Worm (Caenorhabditis elegans) whole organism, young adult: Measurements from ENCODE around the gene T20D3.6.

ENCODE experiments used
- B0035.1 ChIP-seq: sonication (generic microtip); optimal IDR thresholded peaks from 2 replicates; lab custom pipeline; 2016; ENCODE audit warnings: missing genetic modification characterization, mild to moderate bottlenecking, missing compliant biosample characterization, missing genotype, missing genetic modification reagents
- B0336.3 ChIP-seq: fragments of 200-800 bp; sonication (Bioruptor generic); IDR thresholded peaks from 2 replicates; pipeline ENCODE4 v1.3.6; 2022; ENCODE audit warnings: missing genetic modification characterization, missing compliant biosample characterization
- C06A6.2 ChIP-seq: fragments of 200-800 bp; sonication (Bioruptor generic); conservative IDR thresholded peaks from 2 replicates; pipeline ENCODE4 v1.3.6; 2022; ENCODE audit warnings: missing genetic modification characterization, missing compliant biosample characterization
- C17E4.6 ChIP-seq: fragments of 200-800 bp; sonication (Bioruptor generic); IDR thresholded peaks from 2 replicates; pipeline ENCODE4 v1.3.6; 2022; ENCODE audit warnings: missing genetic modification reagents, missing genetic modification characterization, missing compliant biosample characterization
- F10E7.11 ChIP-seq: sonication (generic microtip); optimal IDR thresholded peaks from 2 replicates; lab custom pipeline; 2017; ENCODE audit warnings: mild to moderate bottlenecking, missing genetic modification characterization, moderate library complexity, missing compliant biosample characterization
- F33H1.4 ChIP-seq: fragments of 200-800 bp; sonication (Bioruptor generic); IDR thresholded peaks from 2 replicates; pipeline ENCODE4 v1.3.6; 2022; ENCODE audit warnings: missing genetic modification reagents, missing genetic modification characterization, missing compliant biosample characterization
- F52B5.7 ChIP-seq: sonication (generic microtip); optimal IDR thresholded peaks from 2 replicates; lab custom pipeline; 2016; ENCODE audit warnings: mild to moderate bottlenecking, missing genetic modification characterization, missing compliant biosample characterization
- F57A8.1 ChIP-seq: fragments of 200-800 bp; sonication (Bioruptor generic); optimal IDR thresholded peaks from 2 replicates; lab custom pipeline; 2018; ENCODE audit warnings: mild to moderate bottlenecking, missing genetic modification characterization, moderate library complexity, missing compliant biosample characterization
- Y53G8AR.9 ChIP-seq: fragments of 200-800 bp; sonication (Bioruptor generic); conservative IDR thresholded peaks from 2 replicates; pipeline ENCODE4 v1.3.6; 2022; ENCODE audit warnings: missing genetic modification reagents, missing genetic modification characterization, missing compliant biosample characterization
- Y56A3A.18 ChIP-seq: fragments of 200-800 bp; sonication (Bioruptor generic); IDR thresholded peaks from 2 replicates; pipeline ENCODE4 v1.3.6; 2022; ENCODE audit warnings: missing genetic modification reagents, missing genetic modification characterization, missing compliant biosample characterization
- Y67H2A.10 ChIP-seq: fragments of 200-800 bp; sonication (Bioruptor generic); conservative IDR thresholded peaks from 2 replicates; pipeline ENCODE4 v1.3.6; 2022; ENCODE audit warnings: missing genetic modification reagents, missing genetic modification characterization, missing compliant biosample characterization
- Y95B8A.8 ChIP-seq: fragments of 200-800 bp; sonication (Bioruptor generic); IDR thresholded peaks from 2 replicates; pipeline ENCODE4 v1.3.6; 2022; ENCODE audit warnings: missing genetic modification reagents, missing genetic modification characterization, missing compliant biosample characterization
- ama-1 ChIP-seq, 3 experiments: fragments of 150-350 bp in 1 of 3; sonication (generic microtip) in 2 of 3; optimal IDR thresholded peaks; 2 replicates each; lab custom pipeline; 2014 to 2018; ENCODE audit warnings: missing biosample characterization in 2 of 3, missing genetic modification characterization in 2 of 3, missing genetic modification reagents in 2 of 3
- bed-2 ChIP-seq: fragments of 200-800 bp; sonication (Bioruptor generic); IDR thresholded peaks from 2 replicates; pipeline ENCODE4 v1.3.6; 2022; ENCODE audit warnings: missing genetic modification reagents, missing genetic modification characterization, missing compliant biosample characterization
- ceh-27 ChIP-seq: fragments of 200-800 bp; sonication (Bioruptor generic); optimal IDR thresholded peaks from 2 replicates; lab custom pipeline; 2018; ENCODE audit warnings: mild to moderate bottlenecking, missing genetic modification characterization, moderate library complexity, missing compliant biosample characterization
- ceh-58 ChIP-seq: fragments of 200-800 bp; sonication (Bioruptor generic); IDR thresholded peaks from 2 replicates; pipeline ENCODE4 v1.3.6; 2022; ENCODE audit warnings: missing genetic modification characterization, missing compliant biosample characterization
- ceh-79 ChIP-seq: sonication (generic microtip); optimal IDR thresholded peaks from 2 replicates; lab custom pipeline; 2017; ENCODE audit warnings: mild to moderate bottlenecking, missing genetic modification characterization, missing compliant biosample characterization
- chd-7 ChIP-seq: sonication (generic microtip); optimal IDR thresholded peaks from 2 replicates; lab custom pipeline; 2016; ENCODE audit warnings: mild to moderate bottlenecking, missing genetic modification characterization, moderate library complexity, missing compliant biosample characterization
- die-1 ChIP-seq: sonication (generic microtip); optimal IDR thresholded peaks from 2 replicates; lab custom pipeline; 2016; ENCODE audit warnings: missing genotype, mild to moderate bottlenecking, missing genetic modification characterization, missing compliant biosample characterization
- dox-1 ChIP-seq: fragments of 200-800 bp; sonication (Bioruptor generic); IDR thresholded peaks from 2 replicates; pipeline ENCODE4 v1.3.6; 2022; ENCODE audit warnings: missing genetic modification reagents, missing genetic modification characterization, missing compliant biosample characterization
- efl-1 ChIP-seq: fragments of 150-350 bp; optimal IDR thresholded peaks from 2 replicates; lab custom pipeline; 2014; ENCODE audit warnings: missing biosample characterization, missing genetic modification reagents, missing genetic modification characterization
- egl-44 ChIP-seq: fragments of 200-800 bp; sonication (Bioruptor generic); IDR thresholded peaks from 2 replicates; pipeline ENCODE4 v1.3.6; 2022; ENCODE audit warnings: missing genetic modification reagents, missing genetic modification characterization, missing compliant biosample characterization
- ekl-4 ChIP-seq: fragments of 200-800 bp; sonication (Bioruptor generic); IDR thresholded peaks from 2 replicates; pipeline ENCODE4 v1.3.6; 2022; ENCODE audit warnings: missing genetic modification reagents, missing genetic modification characterization, missing compliant biosample characterization
- hlh-26 ChIP-seq: fragments of 200-800 bp; sonication (Bioruptor generic); conservative IDR thresholded peaks from 2 replicates; pipeline ENCODE4 v1.3.6; 2022; ENCODE audit warnings: missing genetic modification reagents, missing genetic modification characterization, missing compliant biosample characterization
- hmg-1.2 ChIP-seq: fragments of 200-800 bp; sonication (Bioruptor generic); IDR thresholded peaks from 2 replicates; pipeline ENCODE4 v1.3.6; 2022; ENCODE audit warnings: missing genetic modification reagents, missing genetic modification characterization, missing compliant biosample characterization
- hrde-1 ChIP-seq: sonication (generic microtip); optimal IDR thresholded peaks from 2 replicates; lab custom pipeline; 2016; ENCODE audit warnings: missing genetic modification characterization, mild to moderate bottlenecking, missing compliant biosample characterization, moderate library complexity, missing genotype, missing genetic modification reagents, borderline replicate concordance
- lag-1 ChIP-seq: fragments of 200-800 bp; sonication (Bioruptor generic); IDR thresholded peaks from 2 replicates; pipeline ENCODE4 v1.3.6; 2022; ENCODE audit warnings: missing genetic modification reagents, missing genetic modification characterization, missing compliant biosample characterization
- let-526 ChIP-seq: fragments of 200-800 bp; sonication (Bioruptor generic); IDR thresholded peaks from 2 replicates; pipeline ENCODE4 v1.3.6; 2022; ENCODE audit warnings: missing genetic modification reagents, missing genetic modification characterization, missing compliant biosample characterization
- let-607 ChIP-seq, 2 experiments: fragments of 200-800 bp in 1 of 2; sonication (Bioruptor generic) in 1 of 2; sonication (generic microtip) in 1 of 2; optimal IDR thresholded peaks; 2 replicates each; lab custom pipeline; 2016 to 2018; ENCODE audit warnings: mild to moderate bottlenecking in 2 of 2, missing compliant biosample characterization in 2 of 2, missing genetic modification characterization in 2 of 2, moderate library complexity in 2 of 2, missing genotype in 1 of 2
- lin-35 ChIP-seq, 3 experiments: fragments of 150-350 bp in 2 of 3; sonication (generic microtip) in 1 of 3; optimal IDR thresholded peaks; 2 replicates each; lab custom pipeline; 2014 to 2018; ENCODE audit warnings: missing biosample characterization in 3 of 3, missing genetic modification characterization in 3 of 3, missing genetic modification reagents in 3 of 3
- lin-54 ChIP-seq: fragments of 200-800 bp; sonication (Bioruptor generic); optimal IDR thresholded peaks from 2 replicates; lab custom pipeline; 2018; ENCODE audit warnings: mild to moderate bottlenecking, missing genetic modification characterization, missing compliant biosample characterization
- lsl-1 ChIP-seq: fragments of 200-800 bp; sonication (Bioruptor generic); optimal IDR thresholded peaks from 2 replicates; lab custom pipeline; 2018; ENCODE audit warnings: mild to moderate bottlenecking, missing genetic modification characterization, moderate library complexity, missing compliant biosample characterization
- madf-3 ChIP-seq: fragments of 200-800 bp; sonication (Bioruptor generic); IDR thresholded peaks from 2 replicates; pipeline ENCODE4 v1.3.6; 2022; ENCODE audit warnings: missing genetic modification reagents, missing genetic modification characterization, missing compliant biosample characterization
- nfyb-1 ChIP-seq: fragments of 200-800 bp; sonication (Bioruptor generic); IDR thresholded peaks from 2 replicates; pipeline ENCODE4 v1.3.6; 2022; ENCODE audit warnings: missing genetic modification reagents, missing genetic modification characterization, missing compliant biosample characterization
- nhr-80 ChIP-seq: sonication (generic microtip); optimal IDR thresholded peaks from 2 replicates; lab custom pipeline; 2016; ENCODE audit warnings: missing genetic modification characterization, missing compliant biosample characterization
- rec-8 ChIP-seq, 2 experiments: sonication (generic microtip); optimal IDR thresholded peaks; 2 replicates each; lab custom pipeline; 2016; ENCODE audit warnings: mild to moderate bottlenecking in 2 of 2, missing genetic modification characterization in 2 of 2, missing genetic modification reagents in 2 of 2, missing genotype in 2 of 2, missing biosample characterization in 1 of 2, missing compliant biosample characterization in 1 of 2, moderate library complexity in 1 of 2
- rpc-1 ChIP-seq, 2 experiments: fragments of 150-350 bp in 1 of 2; sonication (generic microtip) in 1 of 2; optimal IDR thresholded peaks; 2 replicates each; lab custom pipeline; 2014 to 2018; ENCODE audit warnings: missing biosample characterization in 1 of 2, missing genetic modification characterization in 1 of 2, missing genetic modification reagents in 1 of 2, missing genotype in 1 of 2
- sea-2 ChIP-seq: fragments of 200-800 bp; sonication (Bioruptor generic); IDR thresholded peaks from 2 replicates; pipeline ENCODE4 v1.3.6; 2022; ENCODE audit warnings: missing genetic modification characterization, missing compliant biosample characterization
- snpc-1.3 ChIP-seq: sonication (generic microtip); optimal IDR thresholded peaks from 2 replicates; lab custom pipeline; 2017; ENCODE audit warnings: missing genetic modification characterization, mild to moderate bottlenecking, missing compliant biosample characterization, antibody characterized with exemption, moderate library complexity, missing genotype, missing genetic modification reagents; ENCODE audit not compliant: insufficient read depth
- tbp1 ChIP-seq: fragments of 200-800 bp; sonication (Bioruptor generic); optimal IDR thresholded peaks from 2 replicates; lab custom pipeline; 2018; ENCODE audit warnings: mild to moderate bottlenecking, missing genetic modification characterization, missing compliant biosample characterization
- tbx-9 ChIP-seq: sonication (generic microtip); optimal IDR thresholded peaks from 2 replicates; lab custom pipeline; 2016; ENCODE audit warnings: borderline replicate concordance, missing genetic modification characterization, inconsistent platforms, missing compliant biosample characterization
- zim-3 ChIP-seq: sonication (generic microtip); optimal IDR thresholded peaks from 2 replicates; lab custom pipeline; 2017; ENCODE audit warnings: mild to moderate bottlenecking, missing genetic modification characterization, moderate library complexity, missing compliant biosample characterization
- ztf-6 ChIP-seq: fragments of 200-800 bp; sonication (Bioruptor generic); IDR thresholded peaks from 2 replicates; pipeline ENCODE4 v1.3.6; 2022; ENCODE audit warnings: missing genetic modification reagents, missing genetic modification characterization, missing compliant biosample characterization

T20D3.6 gene

ce11 chrIV:9327706-9328105 is 11.4 kb downstream of the T20D3.6 start, which contains the start of gene clec-183:
Gene clec-183 (plus strand): TSS chrIV:9328006.
- TF ChIP-seq ztf-6 = no peak
- no peak for TF ChIP-seq hlh-26 (GFP tag; lab: Robert Waterston, UW)
- no peak for TF ChIP-seq rpc-1 (optimal IDR thresholded peaks at IDR 0.05; lab: Kevin White, UChicago)
- no peak for TF ChIP-seq rpc-1 (tag; optimal IDR thresholded peaks at IDR 0.05; lab: Kevin White, UChicago)
- TF ChIP-seq rec-8 (tag; optimal IDR thresholded peaks at IDR 0.05; lab: Kevin White, UChicago) = no peak
- TF ChIP-seq F52B5.7 (tag; lab: Kevin White, UChicago) = no peak
- TF ChIP-seq tbp1 = no peak

- TF ChIP-seq bed-2 = no peak
- TF ChIP-seq hrde-1 = no peak
- TF ChIP-seq C17E4.6 = no peak
- TF ChIP-seq F33H1.4 (GFP tag; lab: Robert Waterston, UW) = no peak
- no peak for TF ChIP-seq snpc-1.3 (tag; lab: Kevin White, UChicago)
- TF ChIP-seq efl-1 (GFP tag; lab: Kevin White, UChicago) = no peak
- TF ChIP-seq sea-2 = no peak
Observed at ce11 chrIV:9323989-9324506, 15.1 kb downstream of the T20D3.6 start, which contains the start of the genes nspg-11 and F49C12.15. Gene nspg-11 (minus strand): TSS chrIV:9324089. Gene F49C12.15 (plus strand): TSS chrIV:9324456.

ce11 chrIV:9322489-9322888 is 16.6 kb downstream of the T20D3.6 start:
- TF ChIP-seq let-526 = no peak
- TF ChIP-seq zim-3 (tag; lab: Kevin White, UChicago) = no peak
- TF ChIP-seq efl-1 (GFP tag; lab: Kevin White, UChicago) = peak; percentile 18
- no peak for TF ChIP-seq rpc-1 (optimal IDR thresholded peaks at IDR 0.05; lab: Kevin White, UChicago)
- no peak for TF ChIP-seq rpc-1 (tag; optimal IDR thresholded peaks at IDR 0.05; lab: Kevin White, UChicago)
- peak; percentile 66 for TF ChIP-seq ama-1 (optimal IDR thresholded peaks at IDR 0.05; lab: Kevin White, UChicago)
- TF ChIP-seq ama-1 (GFP tag; optimal IDR thresholded peaks at IDR 0.05; lab: Kevin White, UChicago) = no peak
- peak; percentile 37; the same call in 1 of the 2 replicates for TF ChIP-seq dox-1 (GFP tag; lab: Robert Waterston, UW)
- no peak for TF ChIP-seq tbx-9 (tag; lab: Kevin White, UChicago)
- TF ChIP-seq lin-35 (GFP tag; optimal IDR thresholded peaks at IDR 0.05; lab: Kevin White, UChicago) = peak in 1 of 3 experiments; percentile 36
- no peak for TF ChIP-seq die-1 (tag; lab: Kevin White, UChicago)
- TF ChIP-seq let-607 (tag; optimal IDR thresholded peaks at IDR 0.05; lab: Kevin White, UChicago) = peak in 1 of 2 experiments; percentile 21
- no peak for TF ChIP-seq egl-44 (GFP tag; lab: Robert Waterston, UW)
- TF ChIP-seq lag-1 = 0 out of 2 replicates have a peak, but pooled peaks have one; percentile 57
- TF ChIP-seq B0035.1 (tag; lab: Kevin White, UChicago) = peak; percentile 20
- TF ChIP-seq ekl-4 (GFP tag; lab: Robert Waterston, UW) = peak; percentile 72
- no peak for TF ChIP-seq Y56A3A.18 (GFP tag; lab: Robert Waterston, UW)
- TF ChIP-seq Y95B8A.8 (GFP tag; lab: Robert Waterston, UW) = no peak
- 0 out of 2 replicates have a peak, but pooled peaks have one; percentile 6 for TF ChIP-seq Y53G8AR.9 (GFP tag; lab: Robert Waterston, UW)
- TF ChIP-seq ceh-79 (tag; lab: Kevin White, UChicago) = peak; percentile 69
- no peak for TF ChIP-seq ceh-27 (GFP tag; lab: Kevin White, UChicago)
- TF ChIP-seq F57A8.1 = no peak
- peak; percentile 29; the same call in 1 of the 2 replicates for TF ChIP-seq hmg-1.2 (GFP tag; lab: Robert Waterston, UW)
- peak; percentile 13 for TF ChIP-seq chd-7 (tag; lab: Kevin White, UChicago)
- peak; percentile 68 for TF ChIP-seq B0336.3 (GFP tag; lab: Robert Waterston, UW)
- TF ChIP-seq C17E4.6 = peak; percentile 32; the same call in 1 of the 2 replicates
- TF ChIP-seq C06A6.2 (GFP tag; lab: Robert Waterston, UW) = no peak
- TF ChIP-seq nfyb-1 (GFP tag; lab: Robert Waterston, UW) = 0 out of 2 replicates have a peak, but pooled peaks have one; percentile 41
- no peak for TF ChIP-seq F10E7.11 (tag; lab: Kevin White, UChicago)
- no peak for TF ChIP-seq ceh-58 (GFP tag; lab: Robert Waterston, UW)
- no peak for TF ChIP-seq nhr-80
- TF ChIP-seq Y67H2A.10 = no peak
- TF ChIP-seq lin-54 (GFP tag; lab: Kevin White, UChicago) = peak; percentile 20
- TF ChIP-seq madf-3 (GFP tag; lab: Robert Waterston, UW) = 0 out of 2 replicates have a peak, but pooled peaks have one; percentile 9
- peak; percentile 38 for TF ChIP-seq lsl-1
